Fruit fly (Drosophila melanogaster) whole organism, embryonic: Measurements from ENCODE around the gene CG8042.

Experiments used
- CG10267 ChIP-seq: fragments of 200-800 bp; sonication (Bioruptor generic); optimal IDR thresholded peaks from 2 replicates; lab custom pipeline; 2018; ENCODE audit warnings: missing biosample characterization, mild to moderate bottlenecking, missing genetic modification characterization, moderate library complexity
- CG10366 ChIP-seq: fragments of 200-800 bp; sonication (Bioruptor generic); IDR thresholded peaks from 2 replicates; pipeline ENCODE4 v1.3.6; 2022; ENCODE audit warnings: missing biosample characterization, missing genetic modification characterization
- CG10959 ChIP-seq: fragments of 200-800 bp; sonication (Bioruptor generic); IDR thresholded peaks from 2 replicates; pipeline ENCODE4 v1.3.6; 2022; ENCODE audit warnings: missing biosample characterization, missing genetic modification characterization
- CG11504 ChIP-seq: fragments of 200-800 bp; sonication (Bioruptor generic); optimal IDR thresholded peaks from 3 replicates; lab custom pipeline; 2019; ENCODE audit warnings: missing biosample characterization, mild to moderate bottlenecking, missing genetic modification characterization, moderate library complexity
- CG12071 ChIP-seq: fragments of 200-800 bp; sonication (Bioruptor generic); optimal IDR thresholded peaks from 3 replicates; lab custom pipeline; 2018; ENCODE audit warnings: missing biosample characterization, mild to moderate bottlenecking, missing genetic modification characterization
- CG14710 ChIP-seq: fragments of 200-800 bp; sonication (Bioruptor generic); optimal IDR thresholded peaks from 3 replicates; lab custom pipeline; 2019; ENCODE audit warnings: missing biosample characterization, mild to moderate bottlenecking, missing genetic modification characterization, moderate library complexity
- CG15696 ChIP-seq: fragments of 200-800 bp; sonication (Bioruptor generic); optimal IDR thresholded peaks from 2 replicates; lab custom pipeline; 2019; ENCODE audit warnings: missing biosample characterization, mild to moderate bottlenecking, missing genetic modification characterization, moderate library complexity
- CG1603 ChIP-seq: fragments of 200-800 bp; sonication (Bioruptor generic); optimal IDR thresholded peaks from 2 replicates; lab custom pipeline; 2019; ENCODE audit warnings: missing biosample characterization, mild to moderate bottlenecking, missing genetic modification characterization, moderate library complexity
- CG17328 ChIP-seq: fragments of 200-800 bp; sonication (Bioruptor generic); IDR thresholded peaks from 2 replicates; pipeline ENCODE4 v1.3.6; 2022; ENCODE audit warnings: missing biosample characterization, missing genetic modification characterization
- CG17359 ChIP-seq: fragments of 200-800 bp; sonication (Bioruptor generic); optimal IDR thresholded peaks from 3 replicates; lab custom pipeline; 2018; ENCODE audit warnings: missing biosample characterization, mild to moderate bottlenecking, missing genetic modification characterization, moderate library complexity
- CG17361 ChIP-seq: fragments of 200-800 bp; sonication (Bioruptor generic); IDR thresholded peaks from 3 replicates; pipeline ENCODE4 v1.3.6; 2022; ENCODE audit warnings: missing biosample characterization, missing genetic modification characterization
- CG18262 ChIP-seq: fragments of 200-800 bp; optimal IDR thresholded peaks from 3 replicates; lab custom pipeline; 2019; ENCODE audit warnings: missing biosample characterization, mild to moderate bottlenecking, missing genetic modification characterization, moderate library complexity
- CG2712 ChIP-seq: fragments of 200-800 bp; optimal IDR thresholded peaks from 3 replicates; lab custom pipeline; 2019; ENCODE audit warnings: missing biosample characterization, mild to moderate bottlenecking, missing genetic modification characterization, moderate library complexity
- CG6689 ChIP-seq: fragments of 200-800 bp; sonication (Bioruptor generic); IDR thresholded peaks from 2 replicates; pipeline ENCODE4 v1.3.6; 2022; ENCODE audit warnings: missing biosample characterization, missing genetic modification characterization
- CG7839 ChIP-seq: fragments of 200-800 bp; sonication (Bioruptor generic); optimal IDR thresholded peaks from 3 replicates; lab custom pipeline; 2018; ENCODE audit warnings: missing biosample characterization, mild to moderate bottlenecking, missing genetic modification characterization, moderate library complexity
- CG8089 ChIP-seq: fragments of 200-800 bp; sonication (Bioruptor generic); optimal IDR thresholded peaks from 3 replicates; lab custom pipeline; 2016; ENCODE audit warnings: missing biosample characterization, missing genetic modification characterization
- CG9727 ChIP-seq: fragments of 200-800 bp; sonication (Bioruptor generic); optimal IDR thresholded peaks from 3 replicates; lab custom pipeline; 2017; ENCODE audit warnings: missing biosample characterization, mild to moderate bottlenecking, missing genetic modification characterization
- Chrac-16 ChIP-seq: fragments of 200-800 bp; sonication (Bioruptor generic); optimal IDR thresholded peaks from 3 replicates; lab custom pipeline; 2016; ENCODE audit warnings: missing biosample characterization, missing genetic modification characterization
- CoRest ChIP-seq: fragments of 200-800 bp; sonication (Bioruptor generic); optimal IDR thresholded peaks from 3 replicates; lab custom pipeline; 2018; ENCODE audit warnings: missing biosample characterization, mild to moderate bottlenecking, missing genetic modification characterization, moderate library complexity
- Ets65A ChIP-seq: fragments of 200-800 bp; sonication (Bioruptor generic); peaks from one replicate; lab custom pipeline; 2016; ENCODE audit warnings: missing biosample characterization, missing genetic modification characterization
- HHEX ChIP-seq: fragments of 200-800 bp; sonication (Bioruptor generic); optimal IDR thresholded peaks from 3 replicates; lab custom pipeline; 2017; ENCODE audit warnings: missing biosample characterization, mild to moderate bottlenecking, missing genetic modification characterization, missing genetic modification reagents
- Neu2 ChIP-seq: fragments of 200-800 bp; sonication (Bioruptor generic); optimal IDR thresholded peaks from 3 replicates; lab custom pipeline; 2016; ENCODE audit warnings: missing biosample characterization, missing genetic modification characterization, borderline replicate concordance
- Oaz ChIP-seq: fragments of 200-800 bp; sonication (Bioruptor generic); IDR thresholded peaks from 2 replicates; pipeline ENCODE4 v1.3.6; 2022; ENCODE audit warnings: missing biosample characterization, missing genetic modification characterization
- Oli ChIP-seq: fragments of 200-800 bp; sonication (Bioruptor generic); optimal IDR thresholded peaks from 2 replicates; lab custom pipeline; 2018; ENCODE audit warnings: missing biosample characterization, mild to moderate bottlenecking, missing genetic modification characterization, moderate library complexity
- Sox100B ChIP-seq: fragments of 200-800 bp; sonication (Bioruptor generic); optimal IDR thresholded peaks from 3 replicates; lab custom pipeline; 2018; ENCODE audit warnings: missing biosample characterization, mild to moderate bottlenecking, missing genetic modification characterization
- Sry-δ ChIP-seq: fragments of 200-800 bp; sonication (Bioruptor generic); optimal IDR thresholded peaks from 2 replicates; lab custom pipeline; 2016; ENCODE audit warnings: missing biosample characterization, missing genetic modification characterization
- ap ChIP-seq: fragments of 200-800 bp; sonication (Bioruptor generic); IDR thresholded peaks from 2 replicates; pipeline ENCODE4 v1.3.6; 2022; ENCODE audit warnings: missing biosample characterization, missing genetic modification characterization
- ato ChIP-seq: fragments of 200-800 bp; sonication (Bioruptor generic); IDR thresholded peaks from 2 replicates; pipeline ENCODE4 v1.3.6; 2022; ENCODE audit warnings: missing biosample characterization, missing genetic modification characterization; ENCODE audit not compliant: partially characterized antibody
- az2 ChIP-seq: fragments of 200-800 bp; sonication (Bioruptor generic); optimal IDR thresholded peaks from 3 replicates; lab custom pipeline; 2016; ENCODE audit warnings: missing biosample characterization, missing genetic modification characterization
- bab2 ChIP-seq: fragments of 200-800 bp; sonication (Bioruptor generic); optimal IDR thresholded peaks from 2 replicates; lab custom pipeline; 2016; ENCODE audit warnings: missing biosample characterization, missing genetic modification characterization
- br ChIP-seq: fragments of >200 bp; optimal IDR thresholded peaks from 2 replicates; lab custom pipeline; 2017
- da ChIP-seq: fragments of 200-800 bp; sonication (Bioruptor generic); optimal IDR thresholded peaks from 2 replicates; lab custom pipeline; 2016; ENCODE audit warnings: missing biosample characterization, missing genetic modification characterization
- dmrt11E ChIP-seq: fragments of 200-800 bp; sonication (Bioruptor generic); optimal IDR thresholded peaks from 3 replicates; lab custom pipeline; 2018; ENCODE audit warnings: missing biosample characterization, mild to moderate bottlenecking, missing genetic modification characterization, moderate library complexity
- eve ChIP-seq, 2 experiments: fragments of >200 bp; optimal IDR thresholded peaks; 2 replicates each; lab custom pipeline; 2017; ENCODE audit warnings: missing biosample characterization in 2 of 2, missing genetic modification characterization in 2 of 2
- gce ChIP-seq: fragments of 200-800 bp; sonication (Bioruptor generic); IDR thresholded peaks from 3 replicates; pipeline ENCODE4 v1.3.6; 2022; ENCODE audit warnings: missing biosample characterization, missing genetic modification characterization
- gem ChIP-seq: fragments of 200-800 bp; sonication (Bioruptor generic); optimal IDR thresholded peaks from 2 replicates; lab custom pipeline; 2019; ENCODE audit warnings: missing biosample characterization, mild to moderate bottlenecking, missing genetic modification characterization, moderate library complexity
- inv ChIP-seq: fragments of 200-800 bp; sonication (Bioruptor generic); IDR thresholded peaks from 2 replicates; pipeline ENCODE4 v1.3.6; 2022; ENCODE audit warnings: missing biosample characterization, missing genetic modification characterization; ENCODE audit not compliant: partially characterized antibody
- kay ChIP-seq: fragments of 200-800 bp; sonication (Bioruptor generic); optimal IDR thresholded peaks from 2 replicates; lab custom pipeline; 2016; ENCODE audit warnings: missing biosample characterization, missing genetic modification characterization
- lola ChIP-seq, 3 experiments: fragments of >200 bp in 2 of 3; fragments of 200-800 bp in 1 of 3; sonication (Bioruptor generic) in 1 of 3; optimal IDR thresholded peaks; 2 replicates each; lab custom pipeline; 2017 to 2019; ENCODE audit warnings: missing biosample characterization in 3 of 3, missing genetic modification characterization in 3 of 3, mild to moderate bottlenecking in 1 of 3, moderate library complexity in 1 of 3
- otp ChIP-seq: fragments of 200-800 bp; sonication (Bioruptor generic); IDR thresholded peaks from 3 replicates; pipeline ENCODE4, ENCODE4 v1.3.6; 2022; ENCODE audit warnings: missing biosample characterization, missing genetic modification characterization
- pan ChIP-seq, 4 experiments: fragments of >200 bp in 3 of 4; fragments of 200-800 bp in 1 of 4; sonication (Bioruptor generic) in 1 of 4; optimal IDR thresholded peaks in 3 of 4; IDR thresholded peaks in 1 of 4; 2 replicates each; pipeline versions ENCODE4 v1.3.6 to Lab custom; 2017 to 2022; ENCODE audit warnings: missing biosample characterization in 2 of 4, missing genetic modification characterization in 2 of 4, mixed read lengths in 1 of 4
- prd ChIP-seq, 3 experiments: fragments of >200 bp in 2 of 3; fragments of 200-800 bp in 1 of 3; sonication (Bioruptor generic) in 1 of 3; optimal IDR thresholded peaks in 2 of 3; IDR thresholded peaks in 1 of 3; 2 replicates in 2 of 3; 3 replicates in 1 of 3; pipeline versions ENCODE4 v1.3.6 to Lab custom; 2017 to 2022; ENCODE audit warnings: missing biosample characterization in 1 of 3, missing genetic modification characterization in 1 of 3
- row ChIP-seq: fragments of 200-800 bp; sonication (Bioruptor generic); IDR thresholded peaks from 3 replicates; pipeline ENCODE4 v1.3.6; 2022; ENCODE audit warnings: missing biosample characterization, missing genetic modification characterization
- sens ChIP-seq: fragments of 200-800 bp; sonication (Bioruptor generic); peaks from one replicate; lab custom pipeline; 2016; ENCODE audit warnings: missing biosample characterization, missing genetic modification characterization
- tx ChIP-seq: fragments of 200-800 bp; sonication (Bioruptor generic); optimal IDR thresholded peaks from 2 replicates; lab custom pipeline; 2016; ENCODE audit warnings: missing biosample characterization, missing genetic modification characterization
- unpg ChIP-seq: fragments of 200-800 bp; sonication (Bioruptor generic); optimal IDR thresholded peaks from 3 replicates; lab custom pipeline; 2018; ENCODE audit warnings: missing biosample characterization, mild to moderate bottlenecking, missing genetic modification characterization, moderate library complexity
- vvl ChIP-seq: fragments of 200-800 bp; sonication (Bioruptor generic); IDR thresholded peaks from 2 replicates; pipeline ENCODE4 v1.3.6; 2022; ENCODE audit warnings: missing biosample characterization, missing genetic modification characterization
- zf30C ChIP-seq: fragments of 200-800 bp; sonication (Bioruptor generic); optimal IDR thresholded peaks from 3 replicates; lab custom pipeline; 2018; ENCODE audit warnings: missing biosample characterization, mild to moderate bottlenecking, missing genetic modification characterization
- zfh1 ChIP-seq: fragments of 200-800 bp; sonication (Bioruptor generic); IDR thresholded peaks from 3 replicates; pipeline ENCODE4 v1.3.6; 2022; ENCODE audit warnings: missing biosample characterization, missing genetic modification characterization

The CG8042 gene

DNA sequence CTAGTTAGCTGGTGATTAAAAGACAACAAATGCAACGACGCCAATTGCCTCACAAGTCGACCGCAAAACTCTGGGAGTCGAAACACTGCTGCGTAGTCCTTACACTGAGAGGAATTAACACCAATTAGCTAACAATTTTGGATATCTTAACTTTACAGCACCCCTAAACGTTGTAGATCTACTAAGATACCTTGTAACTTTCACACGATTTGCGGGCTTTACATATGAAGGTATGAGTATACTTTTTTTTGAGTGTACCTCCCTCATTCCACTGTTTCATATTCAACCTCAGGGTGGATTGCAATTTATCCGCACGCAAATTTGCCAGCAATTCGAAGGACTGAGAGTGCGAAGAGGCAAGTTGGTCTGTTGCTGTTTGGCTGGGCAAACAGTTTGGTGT is 11.2 kb downstream of the CG8042 start:
- TF ChIP-seq CG10267, result peak; percentile 0
- peak; percentile 23 for TF ChIP-seq bab2
- TF ChIP-seq gem (tag; lab: Kevin White, UChicago), result peak; percentile 35
- TF ChIP-seq inv (GFP tag; lab: Robert Waterston, UW), result no peak
- peak; percentile 31 for TF ChIP-seq CG9727 (GFP tag; lab: Kevin White, UChicago)
- no peak for TF ChIP-seq CG8089 (GFP tag; lab: Kevin White, UChicago)
- TF ChIP-seq tx, result no peak
- no peak for TF ChIP-seq HHEX (GFP tag; lab: Kevin White, UChicago)
- TF ChIP-seq zf30C (GFP tag; lab: Kevin White, UChicago), result no peak
- TF ChIP-seq Chrac-16 (GFP tag; lab: Kevin White, UChicago), result peak; percentile 26
- TF ChIP-seq Sox100B, result no peak
- TF ChIP-seq gce (GFP tag; lab: Robert Waterston, UW), result no peak
- TF ChIP-seq CG12071, result no peak
- TF ChIP-seq CG11504 (tag; lab: Kevin White, UChicago), result peak; percentile 20
- 0 out of 2 replicates have a peak, but pooled peaks have one; percentile 15 for TF ChIP-seq CG10959
- TF ChIP-seq CG17361 (GFP tag; lab: Robert Waterston, UW), result no peak
- peak; percentile 7 for TF ChIP-seq CG14710
- no peak for TF ChIP-seq ato (GFP tag; lab: Robert Waterston, UW)
- no peak for TF ChIP-seq kay (GFP tag; lab: Kevin White, UChicago)
- peak; percentile 48 for TF ChIP-seq CG1603 (tag; lab: Kevin White, UChicago)
- TF ChIP-seq lola (GFP tag; optimal IDR thresholded peaks at IDR 0.05; lab: Kevin White, UChicago), result peak in 1 of 3 experiments; percentile 41
- TF ChIP-seq CG10366 (GFP tag; lab: Robert Waterston, UW), result no peak
- no peak for TF ChIP-seq Sry-δ (GFP tag; lab: Kevin White, UChicago)
- TF ChIP-seq sens, result peak; percentile 66
- TF ChIP-seq CoRest, result no peak
- TF ChIP-seq CG17328 (GFP tag; lab: Robert Waterston, UW), result 0 out of 2 replicates have a peak, but pooled peaks have one; percentile 37
- TF ChIP-seq otp (GFP tag; lab: Robert Waterston, UW), result 0 out of 3 replicates have a peak, but pooled peaks have one; percentile 31
- peak; percentile 29 for TF ChIP-seq CG15696 (tag; lab: Kevin White, UChicago)
- TF ChIP-seq pan (optimal IDR thresholded peaks at IDR 0.05; lab: Kevin White, UChicago), result no peak
- peak in 1 of 2 experiments; percentile 10 for TF ChIP-seq pan (GFP tag; optimal IDR thresholded peaks at IDR 0.05 in 1 of 2, IDR thresholded peaks at IDR 0.05 in 1 of 2)
- no peak for TF ChIP-seq Oaz (GFP tag; lab: Robert Waterston, UW)
- TF ChIP-seq eve (GFP tag; optimal IDR thresholded peaks at IDR 0.05; lab: Kevin White, UChicago), result peak in 1 of 2 experiments; percentile 5
- peak; percentile 21 for TF ChIP-seq CG18262 (tag; lab: Kevin White, UChicago)
- TF ChIP-seq CG6689 (GFP tag; lab: Robert Waterston, UW), result no peak
- peak; percentile 9 for TF ChIP-seq CG2712 (tag; lab: Kevin White, UChicago)
- TF ChIP-seq CG7839 (tag; lab: Kevin White, UChicago), result peak; percentile 16
- no peak for TF ChIP-seq prd (optimal IDR thresholded peaks at IDR 0.05; lab: Kevin White, UChicago)
- TF ChIP-seq prd (GFP tag; IDR thresholded peaks at IDR 0.05; lab: Robert Waterston, UW), result peak; percentile 50; the same call in 2 of the 3 replicates
- peak; percentile 5 for TF ChIP-seq CG17359 (tag; lab: Kevin White, UChicago)
- no peak for TF ChIP-seq br (lab: Kevin White, UChicago)
- peak; percentile 6 for TF ChIP-seq az2 (GFP tag; lab: Kevin White, UChicago)
- peak; percentile 36 for TF ChIP-seq dmrt11E
- TF ChIP-seq ap, result no peak
- 0 out of 3 replicates have a peak, but pooled peaks have one; percentile 50 for TF ChIP-seq zfh1 (GFP tag; lab: Robert Waterston, UW)
- TF ChIP-seq da (GFP tag; lab: Kevin White, UChicago), result no peak
- 0 out of 2 replicates have a peak, but pooled peaks have one; percentile 32 for TF ChIP-seq vvl (GFP tag; lab: Robert Waterston, UW)
- no peak for TF ChIP-seq Neu2 (GFP tag; lab: Kevin White, UChicago)
- peak; percentile 88 for TF ChIP-seq Ets65A (GFP tag; lab: Kevin White, UChicago)
- peak; percentile 32; the same call in 1 of the 3 replicates for TF ChIP-seq row (GFP tag; lab: Robert Waterston, UW)
- TF ChIP-seq unpg (GFP tag; lab: Kevin White, UChicago), result peak; percentile 6
- peak; percentile 17 for TF ChIP-seq Oli (tag; lab: Kevin White, UChicago)
